Worm (Caenorhabditis elegans) whole organism, L4/young adult: ENCODE data around the gene gid-2.

Experiments
- W03F9.2 ChIP-seq: fragments of 150-350 bp; optimal IDR thresholded peaks from 2 replicates; lab custom pipeline; 2014; ENCODE audit warnings: missing biosample characterization, missing genetic modification characterization
- him-1 ChIP-seq: sonication (generic microtip); optimal IDR thresholded peaks from 2 replicates; lab custom pipeline; 2016; ENCODE audit warnings: missing genotype, missing genetic modification reagents, missing genetic modification characterization, missing compliant biosample characterization

ce11 chrX:2407167-2407566 lies 31.6 kb downstream of the gid-2 start, which contains the start of gene mtpn-1:
- TF ChIP-seq W03F9.2 (tag; lab: Kevin White, UChicago) (no peak), him-1 (no peak)
